Fruit fly (Drosophila melanogaster) whole organism, pupa: ENCODE measurements around the gene NPFR.

ENCODE experiments used
- CG10348 ChIP-seq: fragments of 200-800 bp; sonication (Bioruptor generic); IDR thresholded peaks from 2 replicates; pipeline ENCODE4 v1.3.6; 2022; ENCODE audit warnings: missing biosample characterization, missing genetic modification characterization
- CG12605 ChIP-seq: fragments of 200-800 bp; sonication (Bioruptor generic); IDR thresholded peaks from 2 replicates; pipeline ENCODE4 v1.3.6; 2022; ENCODE audit warnings: missing biosample characterization, missing genetic modification characterization
- CG13204 ChIP-seq: fragments of 200-800 bp; sonication (Bioruptor generic); optimal IDR thresholded peaks from 2 replicates; lab custom pipeline; 2018; ENCODE audit warnings: missing biosample characterization, mild to moderate bottlenecking, missing genetic modification characterization, moderate library complexity
- CG14655 ChIP-seq: fragments of 200-800 bp; sonication (Bioruptor generic); optimal IDR thresholded peaks from 3 replicates; lab custom pipeline; 2017; ENCODE audit warnings: mild to moderate bottlenecking, missing biosample characterization, missing genetic modification reagents, missing genetic modification characterization
- CG15710 ChIP-seq: fragments of 200-800 bp; sonication (Bioruptor generic); optimal IDR thresholded peaks from 2 replicates; lab custom pipeline; 2018; ENCODE audit warnings: missing biosample characterization, mild to moderate bottlenecking, missing genetic modification characterization, moderate library complexity
- CG17806 ChIP-seq: fragments of 200-800 bp; sonication (Bioruptor generic); optimal IDR thresholded peaks from 2 replicates; lab custom pipeline; 2018; ENCODE audit warnings: missing biosample characterization, mild to moderate bottlenecking, missing genetic modification characterization, moderate library complexity
- CG32121 ChIP-seq: fragments of 200-800 bp; sonication (Bioruptor generic); IDR thresholded peaks from 2 replicates; pipeline ENCODE4 v1.3.6; 2022; ENCODE audit warnings: missing biosample characterization, missing genetic modification characterization
- CG34367 ChIP-seq: fragments of 200-800 bp; sonication (Bioruptor generic); optimal IDR thresholded peaks from 2 replicates; lab custom pipeline; 2018; ENCODE audit warnings: missing biosample characterization, mild to moderate bottlenecking, missing genetic modification characterization
- CG4496 ChIP-seq: fragments of 200-800 bp; sonication (Bioruptor generic); IDR thresholded peaks from 3 replicates; pipeline ENCODE4 v1.3.6; 2022; ENCODE audit warnings: missing biosample characterization, missing genetic modification characterization
- CG8159 ChIP-seq: fragments of 200-800 bp; sonication (Bioruptor generic); optimal IDR thresholded peaks from 3 replicates; lab custom pipeline; 2018; ENCODE audit warnings: missing biosample characterization, mild to moderate bottlenecking, missing genetic modification characterization, moderate library complexity
- CG8301 ChIP-seq: fragments of 200-800 bp; sonication (Bioruptor generic); optimal IDR thresholded peaks from 2 replicates; lab custom pipeline; 2018; ENCODE audit warnings: missing biosample characterization, mild to moderate bottlenecking, missing genetic modification characterization
- CG9948 ChIP-seq: fragments of 200-800 bp; sonication (Bioruptor generic); optimal IDR thresholded peaks from 2 replicates; lab custom pipeline; 2018; ENCODE audit warnings: missing biosample characterization, mild to moderate bottlenecking, missing genetic modification characterization, moderate library complexity
- D1 ChIP-seq: fragments of 200-800 bp; sonication (Bioruptor generic); optimal IDR thresholded peaks from 2 replicates; lab custom pipeline; 2018; ENCODE audit warnings: missing biosample characterization, mild to moderate bottlenecking, missing genetic modification characterization, moderate library complexity
- EcR ChIP-seq: fragments of 200-800 bp; sonication (Bioruptor generic); optimal IDR thresholded peaks from 3 replicates; lab custom pipeline; 2019; ENCODE audit warnings: missing biosample characterization, missing genetic modification characterization, mild to moderate bottlenecking, moderate library complexity, missing genetic modification reagents
- Ets98B ChIP-seq: fragments of 200-800 bp; sonication (Bioruptor generic); IDR thresholded peaks from 2 replicates; pipeline ENCODE4 v1.3.6; 2022; ENCODE audit warnings: missing biosample characterization, missing genetic modification characterization
- Pif1A ChIP-seq: fragments of 200-800 bp; sonication (Bioruptor generic); optimal IDR thresholded peaks from 3 replicates; lab custom pipeline; 2016; ENCODE audit warnings: missing biosample characterization, missing genetic modification characterization
- Pif1B ChIP-seq: fragments of 200-800 bp; sonication (Bioruptor generic); optimal IDR thresholded peaks from 3 replicates; lab custom pipeline; 2016; ENCODE audit warnings: missing biosample characterization, missing genetic modification characterization
- Snoo ChIP-seq: fragments of 200-800 bp; sonication (Bioruptor generic); optimal IDR thresholded peaks from 3 replicates; lab custom pipeline; 2017; ENCODE audit warnings: missing biosample characterization, mild to moderate bottlenecking, missing genetic modification characterization, inconsistent platforms
- fd96Ca ChIP-seq: fragments of 200-800 bp; sonication (Bioruptor generic); IDR thresholded peaks from 3 replicates; pipeline ENCODE4 v1.3.6; 2022; ENCODE audit warnings: missing biosample characterization, missing genetic modification characterization
- gl ChIP-seq: fragments of 200-800 bp; sonication (Bioruptor generic); optimal IDR thresholded peaks from 2 replicates; lab custom pipeline; 2018; ENCODE audit warnings: missing biosample characterization, mild to moderate bottlenecking, missing genetic modification characterization
- rn ChIP-seq: fragments of 200-800 bp; sonication (Bioruptor generic); IDR thresholded peaks from 2 replicates; pipeline ENCODE4 v1.3.6; 2022; ENCODE audit warnings: missing biosample characterization, missing genetic modification characterization

Gene NPFR

DNA sequence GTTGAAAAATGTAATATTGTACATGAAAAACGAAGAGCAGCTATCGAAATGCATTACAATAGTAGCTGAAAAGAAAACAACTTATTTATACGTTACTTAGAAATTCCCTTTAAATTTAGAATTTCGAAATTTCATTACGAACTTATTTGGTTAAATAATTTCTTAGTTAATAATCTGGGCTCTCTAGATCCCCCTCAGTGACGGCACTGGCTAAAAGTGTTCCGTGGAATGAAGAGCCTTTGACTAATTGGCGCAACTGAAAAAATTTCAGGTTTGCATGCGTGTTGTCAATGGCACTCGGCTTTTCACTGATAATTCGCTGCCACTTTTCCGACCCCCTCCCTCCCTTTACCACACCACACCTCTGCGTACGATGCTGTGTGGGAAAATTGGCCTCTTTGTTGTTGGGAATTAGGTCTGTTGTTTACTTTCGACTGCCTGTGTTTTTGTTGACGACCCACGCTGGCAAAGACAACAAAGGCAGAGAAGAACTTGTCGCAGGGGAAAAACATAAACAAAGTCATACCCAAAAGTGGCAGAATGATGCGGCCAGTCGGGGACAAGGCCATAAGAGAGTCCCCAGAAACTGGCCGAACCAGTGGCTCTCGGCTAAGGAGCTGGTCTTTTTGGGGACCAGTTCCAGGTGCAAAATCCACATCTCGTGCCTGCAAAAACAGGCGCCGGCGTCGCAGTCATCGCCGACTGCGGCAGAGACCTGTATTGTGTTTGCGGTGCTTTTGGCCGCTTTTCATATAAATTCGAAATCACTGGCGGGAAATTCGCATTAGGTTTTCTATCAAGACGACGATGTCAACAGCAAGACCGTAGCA lies 28.2 kb downstream of the NPFR start, which contains the start of gene Osi3:
Osi3 (plus strand) TSS at position 780 of the 830 bp plus-strand sequence.
- TF ChIP-seq CG34367 (tag; lab: Kevin White, UChicago) (no peak), CG10348 (GFP tag; lab: Robert Waterston, UW) (no peak), CG12605 (GFP tag; lab: Robert Waterston, UW) (no peak), CG13204 (GFP tag; lab: Kevin White, UChicago) (no peak), CG9948 (tag; lab: Kevin White, UChicago) (no peak), CG17806 (tag; lab: Kevin White, UChicago) (no peak), CG15710 (tag; lab: Kevin White, UChicago) (no peak), Ets98B (GFP tag; lab: Robert Waterston, UW) (no peak), D1 (no peak), EcR (GFP tag; lab: Kevin White, UChicago) (peak; percentile 31), gl (tag; lab: Kevin White, UChicago) (no peak), CG14655 (GFP tag; lab: Kevin White, UChicago) (peak; percentile 46), rn (GFP tag; lab: Robert Waterston, UW) (no peak), Pif1A (peak; percentile 40), fd96Ca (GFP tag; lab: Robert Waterston, UW) (no peak), CG8301 (tag; lab: Kevin White, UChicago) (peak; percentile 43), CG32121 (GFP tag; lab: Robert Waterston, UW) (no peak), CG4496 (GFP tag; lab: Robert Waterston, UW) (0 out of 3 replicates have a peak, but pooled peaks have one; percentile 26), Pif1B (GFP tag; lab: Kevin White, UChicago) (peak; percentile 6)

DNA sequence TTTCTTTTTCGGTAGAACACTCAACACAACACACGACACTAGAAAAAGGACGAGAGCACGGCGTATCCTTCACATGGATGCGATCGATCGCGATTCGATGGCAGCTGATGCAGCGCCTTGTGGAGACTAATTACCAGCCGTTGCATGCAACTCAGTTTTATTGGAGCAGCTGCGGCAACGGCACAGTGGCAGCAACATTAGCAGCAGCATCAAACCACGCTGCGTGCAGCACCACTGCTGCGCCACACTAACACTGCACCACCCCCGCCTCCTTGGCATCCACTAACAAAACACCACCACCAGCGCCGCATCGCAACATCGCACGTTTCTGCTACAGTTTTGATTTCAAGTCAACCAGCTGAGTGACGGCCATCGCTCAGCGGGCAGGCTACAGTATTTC lies 34.6 kb downstream of the NPFR start, which contains the start of gene Osi4:
Osi4 (minus strand) TSS at position 101 of the 400 bp plus-strand sequence.
- TF ChIP-seq CG8301 (tag; lab: Kevin White, UChicago) (no peak), fd96Ca (GFP tag; lab: Robert Waterston, UW) (no peak), Pif1A (no peak), rn (GFP tag; lab: Robert Waterston, UW) (no peak), CG17806 (tag; lab: Kevin White, UChicago) (no peak), Ets98B (GFP tag; lab: Robert Waterston, UW) (no peak), CG34367 (tag; lab: Kevin White, UChicago) (no peak), CG8159 (tag; lab: Kevin White, UChicago) (no peak)

DNA sequence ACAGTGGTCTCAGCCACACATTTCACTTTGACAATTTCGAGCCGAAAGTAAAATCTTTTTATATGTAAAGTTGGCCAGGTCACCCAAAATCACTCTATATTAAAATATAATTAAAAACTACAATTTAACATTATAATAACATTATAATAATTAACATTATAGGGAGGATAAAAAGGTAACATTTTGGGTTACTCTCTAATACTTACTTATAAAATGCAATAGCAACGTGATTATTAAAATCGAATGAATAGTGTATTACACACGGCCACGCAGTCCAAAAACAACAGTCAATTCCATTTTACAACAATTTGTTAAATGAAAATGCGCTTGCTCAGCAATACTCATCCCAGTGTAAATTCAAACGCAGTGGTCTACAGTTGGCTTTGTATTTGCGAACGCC lies 35.0 kb downstream of the NPFR start:
- TF ChIP-seq CG8159 (tag; lab: Kevin White, UChicago) (no peak), CG14655 (GFP tag; lab: Kevin White, UChicago) (peak; percentile 44), CG4496 (GFP tag; lab: Robert Waterston, UW) (no peak), CG8301 (tag; lab: Kevin White, UChicago) (peak; percentile 5), CG9948 (tag; lab: Kevin White, UChicago) (no peak), Snoo (tag; lab: Kevin White, UChicago) (peak; percentile 19), CG10348 (GFP tag; lab: Robert Waterston, UW) (no peak)

DNA sequence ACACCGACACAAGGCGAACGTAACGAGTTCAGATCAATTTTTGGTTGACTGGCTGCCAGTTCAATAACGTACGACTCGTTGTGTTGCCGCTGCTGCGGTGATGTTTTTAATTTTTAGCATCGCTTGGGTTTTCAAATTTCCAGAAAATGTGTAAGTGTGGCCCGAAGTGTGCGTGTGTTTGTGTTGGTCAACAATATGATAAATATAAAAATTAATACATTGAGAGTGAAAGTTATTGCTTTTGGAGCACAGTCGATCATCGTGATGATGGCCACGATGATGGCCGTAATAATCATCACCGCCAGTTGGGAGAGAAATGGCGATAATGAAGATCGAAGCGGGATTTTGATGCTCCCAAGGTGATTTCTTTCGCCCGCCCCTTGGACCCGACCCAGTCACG lies 39.0 kb downstream of the NPFR start:
- TF ChIP-seq CG13204 (GFP tag; lab: Kevin White, UChicago) = no peak
- TF ChIP-seq EcR (GFP tag; lab: Kevin White, UChicago) = no peak
- TF ChIP-seq CG14655 (GFP tag; lab: Kevin White, UChicago) = no peak
- TF ChIP-seq CG8301 (tag; lab: Kevin White, UChicago) = no peak
- no peak for TF ChIP-seq gl (tag; lab: Kevin White, UChicago)
- TF ChIP-seq CG4496 (GFP tag; lab: Robert Waterston, UW) = no peak
- no peak for TF ChIP-seq D1
- TF ChIP-seq CG10348 (GFP tag; lab: Robert Waterston, UW) = no peak
- no peak for TF ChIP-seq fd96Ca (GFP tag; lab: Robert Waterston, UW)
- TF ChIP-seq CG9948 (tag; lab: Kevin White, UChicago) = no peak
- no peak for TF ChIP-seq rn (GFP tag; lab: Robert Waterston, UW)
- TF ChIP-seq CG32121 (GFP tag; lab: Robert Waterston, UW) = no peak
- no peak for TF ChIP-seq CG12605 (GFP tag; lab: Robert Waterston, UW)
- TF ChIP-seq CG34367 (tag; lab: Kevin White, UChicago) = no peak
- no peak for TF ChIP-seq Ets98B (GFP tag; lab: Robert Waterston, UW)
- TF ChIP-seq Snoo (tag; lab: Kevin White, UChicago) = no peak
- no peak for TF ChIP-seq Pif1A
- no peak for TF ChIP-seq CG8159 (tag; lab: Kevin White, UChicago)

DNA sequence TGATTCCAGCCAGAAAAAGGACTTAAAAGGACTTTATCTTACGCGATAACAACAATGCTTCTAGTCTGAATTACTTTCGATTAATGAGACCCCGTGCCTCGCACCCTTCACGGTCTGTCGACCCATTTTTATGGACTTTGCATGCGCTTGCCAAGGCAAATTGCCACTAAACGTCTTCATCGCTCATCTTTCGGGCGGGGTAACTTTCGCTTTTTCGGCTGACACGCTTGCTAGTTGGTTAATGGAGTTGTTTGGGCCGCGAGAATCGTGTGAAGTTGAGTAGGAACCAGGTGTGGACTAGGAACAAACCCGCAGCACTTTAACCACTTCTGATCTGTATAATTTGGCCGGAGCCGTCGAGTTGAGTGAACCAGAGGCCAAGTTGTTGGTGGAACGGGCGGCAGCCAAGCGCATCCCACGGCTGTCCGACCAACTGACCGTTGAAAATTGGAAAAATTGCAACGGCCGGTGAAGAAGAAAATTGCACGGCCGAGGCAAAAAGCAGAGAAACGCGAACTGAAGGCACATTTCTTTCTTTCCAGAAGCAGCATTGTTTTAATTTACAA lies 40.0 kb downstream of the NPFR start, which contains the start of gene Osi5:
Osi5 (plus strand) TSS at position 516 of the 566 bp plus-strand sequence.
- TF ChIP-seq Snoo (tag; lab: Kevin White, UChicago) (no peak), CG12605 (GFP tag; lab: Robert Waterston, UW) (no peak), CG9948 (tag; lab: Kevin White, UChicago) (no peak), Ets98B (GFP tag; lab: Robert Waterston, UW) (no peak), CG15710 (tag; lab: Kevin White, UChicago) (no peak), rn (GFP tag; lab: Robert Waterston, UW) (no peak), Pif1B (GFP tag; lab: Kevin White, UChicago) (no peak), CG13204 (GFP tag; lab: Kevin White, UChicago) (no peak), CG14655 (GFP tag; lab: Kevin White, UChicago) (no peak), CG32121 (GFP tag; lab: Robert Waterston, UW) (no peak), fd96Ca (GFP tag; lab: Robert Waterston, UW) (no peak), Pif1A (no peak), EcR (GFP tag; lab: Kevin White, UChicago) (no peak), D1 (no peak), CG34367 (tag; lab: Kevin White, UChicago) (no peak), gl (tag; lab: Kevin White, UChicago) (no peak), CG17806 (tag; lab: Kevin White, UChicago) (no peak), CG4496 (GFP tag; lab: Robert Waterston, UW) (no peak)
